Worm (Caenorhabditis elegans): ENCODE measurements around the gene catp-4.
"Not testable (repeated sequence)": the region's sequence is repeated elsewhere in the genome, so short reads cannot be mapped to it uniquely, and the experiment has no call there.

catp-4 gene

DNA sequence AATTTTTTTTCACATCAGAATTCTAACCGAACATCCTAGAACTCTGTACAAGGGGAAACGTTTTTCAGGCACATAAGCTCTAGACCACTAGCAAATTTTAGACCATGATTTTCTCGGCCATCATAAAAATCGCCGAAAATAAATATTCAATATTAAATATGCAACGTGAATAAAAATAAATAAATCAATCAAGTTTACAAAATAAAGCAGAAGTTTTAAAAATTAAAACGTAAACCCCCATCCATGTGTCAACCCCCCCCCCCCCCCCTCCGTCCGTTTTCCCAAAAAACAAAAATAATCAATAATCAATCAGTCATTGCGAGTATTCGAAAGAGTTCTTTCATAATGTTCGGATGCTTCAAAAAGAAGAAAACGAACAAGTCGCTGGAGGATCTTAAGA, at the start of gene catp-4:
Gene catp-4, plus strand, starts transcription at position 301 of the 400 bp plus-strand sequence.
- no peak for TF ChIP-seq unc-62 (GFP tag; optimal IDR thresholded peaks at IDR 0.05)

ce11 chrII:14548691-14549090, 44.7 kb upstream of the catp-4 start, which contains the start of gene gcy-29:
gcy-29 (minus strand) TSS chrII:14548791.
- TF ChIP-seq unc-62 (GFP tag; optimal IDR thresholded peaks at IDR 0.05) = no peak

DNA sequence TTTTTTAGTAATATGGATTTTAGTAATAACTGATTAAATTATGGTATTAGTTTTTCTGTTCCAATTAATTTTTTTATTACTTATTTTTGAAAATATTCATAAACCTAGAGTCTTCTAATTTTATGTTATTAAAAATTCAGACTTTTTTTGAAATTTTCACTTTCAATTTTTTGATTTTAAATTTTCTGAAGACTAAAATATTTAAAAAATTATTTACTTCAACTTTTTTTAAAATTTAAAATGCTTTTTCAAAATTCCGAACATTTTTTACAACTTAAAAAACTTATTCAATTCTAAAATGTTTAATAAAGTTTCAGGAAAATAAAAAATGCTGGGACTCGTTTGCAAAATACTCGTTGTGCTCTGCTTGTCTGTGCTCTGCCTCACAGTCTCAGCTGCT, 42.8 kb upstream of the catp-4 start, which contains the start of gene nlp-41:
Gene nlp-41, plus strand, starts transcription at position 301 of the 400 bp plus-strand sequence.
- TF ChIP-seq unc-62 (GFP tag; optimal IDR thresholded peaks at IDR 0.05) = no peak

DNA sequence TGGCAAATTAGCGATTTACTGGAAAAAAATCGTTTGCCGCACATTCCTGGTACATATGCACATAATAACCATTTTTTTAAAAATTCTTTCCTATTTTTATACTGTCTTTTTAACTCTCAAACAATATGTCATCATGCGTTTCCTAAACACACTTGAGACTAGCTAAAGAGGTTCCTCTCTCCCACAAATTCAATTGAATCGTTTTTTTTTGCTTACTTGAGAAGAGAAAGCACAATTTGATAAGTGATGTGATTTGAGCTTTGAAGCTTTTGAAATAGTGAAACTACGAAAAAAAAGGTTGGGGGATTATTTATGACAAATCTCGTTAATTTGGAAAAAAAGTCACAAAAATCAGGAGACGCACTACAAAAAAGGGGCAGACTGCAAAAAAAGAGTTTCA, 38.4 kb upstream of the catp-4 start:
- TF ChIP-seq unc-62 (GFP tag; optimal IDR thresholded peaks at IDR 0.05) = no peak

- not testable (repeated sequence) for TF ChIP-seq unc-62 (GFP tag; optimal IDR thresholded peaks at IDR 0.05)
Observed at ce11 chrII:14561549-14562115, 31.7 kb upstream of the catp-4 start, which contains the start of gene mog-4. mog-4 (minus strand) TSS chrII:14561599.

DNA sequence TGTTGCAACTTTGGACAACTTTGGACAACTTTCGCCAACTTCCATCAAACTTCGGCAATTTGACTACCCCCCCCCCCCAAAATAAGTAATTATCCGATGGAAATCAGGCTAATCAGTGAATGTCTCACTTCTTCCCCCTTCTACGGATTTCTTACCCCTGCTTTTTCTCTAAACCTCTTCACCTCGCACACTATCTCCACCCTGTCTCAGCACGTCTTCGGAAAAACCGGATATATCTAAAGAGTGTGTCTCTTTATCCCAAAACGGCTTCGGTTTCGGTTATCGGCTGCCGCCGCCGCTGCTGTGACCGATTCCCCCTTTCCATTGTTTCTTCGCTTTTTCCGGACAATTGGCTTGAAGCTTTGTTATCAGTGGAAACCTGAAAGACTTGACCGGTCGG, 25.6 kb upstream of the catp-4 start:
- TF ChIP-seq unc-62 (GFP tag; optimal IDR thresholded peaks at IDR 0.05) = no peak

DNA sequence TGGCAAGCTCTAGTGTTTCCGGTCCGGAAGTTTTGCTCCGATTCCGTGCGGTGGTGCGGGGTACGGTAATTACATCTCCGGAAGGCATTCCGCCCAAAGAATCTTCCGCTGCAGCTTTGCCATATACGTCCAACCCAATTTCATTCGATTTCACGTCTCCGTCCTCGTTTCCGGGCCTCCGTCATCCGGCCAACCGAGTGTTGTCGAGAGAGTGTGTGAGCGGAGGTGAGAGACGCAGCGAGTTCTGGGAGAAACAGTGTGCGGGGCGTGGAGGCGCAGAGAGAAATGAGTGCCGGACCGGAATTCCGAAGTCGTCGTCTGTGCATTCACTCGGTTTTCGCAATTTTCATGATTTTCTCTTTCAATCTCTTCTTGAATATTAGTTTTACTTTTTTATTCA, 24.1 kb upstream of the catp-4 start:
- no peak for TF ChIP-seq unc-62 (GFP tag; optimal IDR thresholded peaks at IDR 0.05)

- no peak for TF ChIP-seq unc-62 (GFP tag; optimal IDR thresholded peaks at IDR 0.05)
Observed at ce11 chrII:14570541-14571160, 22.7 kb upstream of the catp-4 start.

- TF ChIP-seq unc-62 (GFP tag; optimal IDR thresholded peaks at IDR 0.05) = no peak
Observed at ce11 chrII:14573315-14573714, 20.1 kb upstream of the catp-4 start, which contains the start of gene madf-5. madf-5 (plus strand) TSS chrII:14573615.

DNA sequence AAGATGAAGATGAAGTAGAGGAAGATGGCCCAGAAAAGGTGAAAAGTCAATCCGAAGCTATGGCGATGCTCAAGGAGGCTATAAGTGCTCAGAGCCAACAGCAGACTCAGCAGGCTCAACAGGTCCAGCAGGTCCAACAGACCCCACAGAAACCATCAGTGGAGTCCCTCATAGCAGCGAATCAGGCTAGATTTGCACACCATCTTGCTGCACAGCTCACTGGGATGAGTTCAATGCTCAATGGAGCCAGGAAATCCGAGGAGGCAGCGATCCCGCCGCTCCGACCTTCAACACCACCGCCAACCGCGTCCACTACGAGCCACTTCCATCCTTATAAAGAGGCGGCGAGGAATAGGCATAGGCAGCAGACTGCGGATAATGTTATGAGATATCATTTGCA, 18.6 kb upstream of the catp-4 start:
- TF ChIP-seq unc-62 (GFP tag; optimal IDR thresholded peaks at IDR 0.05) = no peak

ce11 chrII:14576429-14576828, 17.0 kb upstream of the catp-4 start, which contains the start of gene C01G12.13:
C01G12.13 (plus strand) TSS chrII:14576729.
- TF ChIP-seq unc-62 (GFP tag; optimal IDR thresholded peaks at IDR 0.05) = no peak

- TF ChIP-seq unc-62 (GFP tag; optimal IDR thresholded peaks at IDR 0.05) = no peak
Observed at ce11 chrII:14578013-14578412, 15.4 kb upstream of the catp-4 start, which contains the start of gene nspb-7. nspb-7 (plus strand) TSS chrII:14578313.

- no peak for TF ChIP-seq unc-62 (GFP tag; optimal IDR thresholded peaks at IDR 0.05)
Observed at ce11 chrII:14578716-14579115, 14.7 kb upstream of the catp-4 start, which contains the start of gene C01G12.9. C01G12.9 (plus strand) TSS chrII:14579016.

DNA sequence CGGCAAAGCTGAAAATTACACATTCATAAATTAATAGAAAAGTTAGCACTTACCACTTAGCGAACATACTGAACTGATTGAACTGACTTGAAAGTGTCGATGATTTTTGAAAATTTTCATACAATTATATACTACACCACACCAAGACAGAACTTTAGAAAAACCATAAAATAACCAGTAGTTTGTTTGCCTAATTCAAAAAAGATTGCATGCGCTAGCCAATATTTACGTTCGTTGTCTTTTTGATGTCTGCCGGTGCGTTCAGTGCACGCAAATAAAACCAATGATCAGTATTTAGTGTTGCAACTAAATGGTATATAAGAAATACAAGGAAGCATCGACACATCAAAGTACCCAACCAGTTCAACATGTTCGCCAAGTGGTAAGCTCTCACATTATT, 12.8 kb upstream of the catp-4 start, which contains the start of the genes nspb-8 and nspb-9:
Gene nspb-8, minus strand, starts transcription at position 101 of the 400 bp plus-strand sequence.
Gene nspb-9, plus strand, starts transcription at position 311 of the 400 bp plus-strand sequence.
- no peak for TF ChIP-seq unc-62 (GFP tag; optimal IDR thresholded peaks at IDR 0.05)

DNA sequence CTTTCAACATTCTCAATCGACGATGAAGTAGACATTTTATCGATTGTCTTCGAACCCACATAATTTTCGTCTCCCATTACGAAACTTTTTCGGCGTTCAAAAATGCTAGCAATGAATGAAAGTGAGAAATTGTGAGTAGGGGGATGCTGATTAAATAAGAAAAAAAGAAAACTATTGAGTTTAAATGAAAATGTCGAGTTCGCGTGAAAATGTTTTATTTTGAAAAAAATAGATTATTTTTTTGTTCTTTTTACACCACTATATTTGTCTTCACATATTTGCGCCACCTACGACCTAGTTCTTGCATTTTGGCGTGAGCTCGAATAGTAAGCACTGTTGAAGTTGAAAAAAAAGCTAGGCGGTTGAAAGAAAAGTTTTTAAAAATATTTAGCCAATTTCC, 11.2 kb upstream of the catp-4 start, which contains the start of gene C01G12.3:
Gene C01G12.3, minus strand, starts transcription at position 101 of the 400 bp plus-strand sequence.
- no peak for TF ChIP-seq unc-62 (GFP tag; optimal IDR thresholded peaks at IDR 0.05)

DNA sequence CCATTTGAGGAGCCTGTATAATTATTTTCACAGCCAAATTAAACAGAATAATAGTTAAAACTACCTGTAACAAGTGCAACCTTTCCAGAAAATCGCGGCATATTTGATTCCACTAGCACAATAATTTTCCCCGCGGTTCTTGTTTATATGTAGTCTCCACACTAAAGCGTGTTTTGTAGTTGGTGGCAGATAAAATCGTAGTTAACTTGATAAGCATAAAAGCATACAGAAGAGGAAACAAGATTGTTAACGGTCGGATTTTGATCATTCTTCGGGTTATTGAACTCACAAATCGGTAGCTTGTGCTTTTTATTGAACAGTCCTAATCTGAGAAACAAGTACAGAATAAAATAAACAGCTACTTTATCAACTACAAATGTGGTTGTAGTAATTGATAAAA, 6.0 kb upstream of the catp-4 start, which contains the start of gene C01G12.5:
Gene C01G12.5, minus strand, starts transcription at position 101 of the 400 bp plus-strand sequence.
- TF ChIP-seq unc-62 (GFP tag; optimal IDR thresholded peaks at IDR 0.05) = no peak

DNA sequence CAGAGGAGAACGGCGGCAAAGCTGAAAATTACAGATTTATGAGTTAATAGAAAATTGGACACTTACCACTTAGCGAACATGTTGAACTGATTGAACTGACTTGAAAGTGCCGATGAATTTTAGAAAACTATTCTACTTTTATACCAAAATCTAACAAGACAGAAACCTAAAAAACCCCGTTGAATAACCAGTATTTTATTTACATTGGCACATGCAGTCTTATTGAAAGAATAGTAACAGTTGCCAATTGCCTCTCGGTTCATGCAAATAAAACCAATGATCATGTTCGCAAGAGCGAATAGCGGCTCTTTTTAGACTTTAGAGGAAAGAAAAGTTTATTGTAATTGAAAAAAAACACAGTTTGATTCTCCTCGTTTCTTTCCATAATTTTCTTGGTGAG, 5.2 kb upstream of the catp-4 start, which contains the start of gene nspb-10:
Gene nspb-10, minus strand, starts transcription at position 101 of the 400 bp plus-strand sequence.
- no peak for TF ChIP-seq unc-62 (GFP tag; optimal IDR thresholded peaks at IDR 0.05)
